Fruit fly (Drosophila melanogaster) whole organism, embryonic: ENCODE results near the gene CG43658.

Source experiments
- Antp ChIP-seq: fragments of 200-800 bp; sonication (Bioruptor generic); optimal IDR thresholded peaks from 3 replicates; lab custom pipeline; 2016; ENCODE audit warnings: missing biosample characterization, missing genetic modification characterization
- CG11247 ChIP-seq: fragments of 200-800 bp; sonication (Bioruptor generic); IDR thresholded peaks from 2 replicates; pipeline ENCODE4 v1.3.6; 2022; ENCODE audit warnings: missing biosample characterization, missing genetic modification characterization
- CG12391 ChIP-seq: fragments of 200-800 bp; sonication (Bioruptor generic); optimal IDR thresholded peaks from 3 replicates; lab custom pipeline; 2018; ENCODE audit warnings: missing biosample characterization, mild to moderate bottlenecking, missing genetic modification characterization, moderate library complexity
- CG14710 ChIP-seq: fragments of 200-800 bp; sonication (Bioruptor generic); optimal IDR thresholded peaks from 3 replicates; lab custom pipeline; 2019; ENCODE audit warnings: missing biosample characterization, mild to moderate bottlenecking, missing genetic modification characterization, moderate library complexity
- CG14860 ChIP-seq: fragments of 200-800 bp; sonication (Bioruptor generic); IDR thresholded peaks from 3 replicates; pipeline ENCODE4 v1.3.6; 2022; ENCODE audit warnings: missing biosample characterization, missing genetic modification characterization; ENCODE audit not compliant: partially characterized antibody
- CG14965 ChIP-seq: fragments of 200-800 bp; sonication (Bioruptor generic); optimal IDR thresholded peaks from 2 replicates; lab custom pipeline; 2016; ENCODE audit warnings: missing biosample characterization, missing genetic modification characterization, borderline replicate concordance
- CG17568 ChIP-seq: fragments of 200-800 bp; sonication (Bioruptor generic); optimal IDR thresholded peaks from 2 replicates; lab custom pipeline; 2018; ENCODE audit warnings: missing biosample characterization, mild to moderate bottlenecking, missing genetic modification characterization, moderate library complexity
- CG1792 ChIP-seq: fragments of 200-800 bp; sonication (Bioruptor generic); optimal IDR thresholded peaks from 2 replicates; lab custom pipeline; 2016; ENCODE audit warnings: missing biosample characterization, missing genetic modification characterization
- CG18262 ChIP-seq: fragments of 200-800 bp; optimal IDR thresholded peaks from 3 replicates; lab custom pipeline; 2019; ENCODE audit warnings: missing biosample characterization, mild to moderate bottlenecking, missing genetic modification characterization, moderate library complexity
- CG2875 ChIP-seq: fragments of 200-800 bp; sonication (Bioruptor generic); optimal IDR thresholded peaks from 2 replicates; lab custom pipeline; 2017; ENCODE audit warnings: missing biosample characterization, mild to moderate bottlenecking, missing genetic modification characterization, missing genetic modification reagents
- CG30403 ChIP-seq: fragments of 200-800 bp; sonication (Bioruptor generic); optimal IDR thresholded peaks from 3 replicates; lab custom pipeline; 2016; ENCODE audit warnings: missing biosample characterization, missing genetic modification characterization
- CG3847 ChIP-seq: fragments of 200-800 bp; sonication (Bioruptor generic); IDR thresholded peaks from 2 replicates; pipeline ENCODE4 v1.3.6; 2022; ENCODE audit warnings: missing biosample characterization, missing genetic modification characterization
- CG4617 ChIP-seq: fragments of 200-800 bp; sonication (Bioruptor generic); optimal IDR thresholded peaks from 3 replicates; lab custom pipeline; 2016; ENCODE audit warnings: missing biosample characterization, missing genetic modification characterization, borderline replicate concordance
- CG7745 ChIP-seq: fragments of 200-800 bp; sonication (Bioruptor generic); optimal IDR thresholded peaks from 2 replicates; lab custom pipeline; 2018; ENCODE audit warnings: missing biosample characterization, mild to moderate bottlenecking, missing genetic modification characterization, moderate library complexity
- CG9727 ChIP-seq: fragments of 200-800 bp; sonication (Bioruptor generic); optimal IDR thresholded peaks from 3 replicates; lab custom pipeline; 2017; ENCODE audit warnings: missing biosample characterization, mild to moderate bottlenecking, missing genetic modification characterization
- Chrac-16 ChIP-seq: fragments of 200-800 bp; sonication (Bioruptor generic); optimal IDR thresholded peaks from 3 replicates; lab custom pipeline; 2016; ENCODE audit warnings: missing biosample characterization, missing genetic modification characterization
- CoRest ChIP-seq: fragments of 200-800 bp; sonication (Bioruptor generic); optimal IDR thresholded peaks from 3 replicates; lab custom pipeline; 2018; ENCODE audit warnings: missing biosample characterization, mild to moderate bottlenecking, missing genetic modification characterization, moderate library complexity
- Ets65A ChIP-seq: fragments of 200-800 bp; sonication (Bioruptor generic); peaks from one replicate; lab custom pipeline; 2016; ENCODE audit warnings: missing biosample characterization, missing genetic modification characterization
- Hr39 ChIP-seq: fragments of >200 bp; optimal IDR thresholded peaks from 2 replicates; lab custom pipeline; 2017
- MTF-1 ChIP-seq: fragments of 200-800 bp; sonication (Bioruptor generic); optimal IDR thresholded peaks from 2 replicates; lab custom pipeline; 2018; ENCODE audit warnings: missing biosample characterization, mild to moderate bottlenecking, missing genetic modification characterization, borderline replicate concordance
- Myb ChIP-seq: fragments of 200-800 bp; sonication (Bioruptor generic); optimal IDR thresholded peaks from 2 replicates; lab custom pipeline; 2016; ENCODE audit warnings: missing biosample characterization, missing genetic modification characterization
- NFAT ChIP-seq: fragments of 200-800 bp; sonication (Bioruptor generic); IDR thresholded peaks from 2 replicates; pipeline ENCODE4 v1.3.6; 2022; ENCODE audit warnings: missing biosample characterization, missing genetic modification characterization
- Opbp ChIP-seq: fragments of 200-800 bp; sonication (Bioruptor generic); IDR thresholded peaks from 3 replicates; pipeline ENCODE4 v1.3.6; 2022; ENCODE audit warnings: missing biosample characterization, missing genetic modification characterization; ENCODE audit not compliant: partially characterized antibody
- PHDP ChIP-seq: fragments of 200-800 bp; sonication (Bioruptor generic); optimal IDR thresholded peaks from 3 replicates; lab custom pipeline; 2018; ENCODE audit warnings: missing biosample characterization, mild to moderate bottlenecking, missing genetic modification characterization, moderate library complexity
- Rfx ChIP-seq: fragments of 200-800 bp; sonication (Bioruptor generic); IDR thresholded peaks from 2 replicates; pipeline ENCODE4 v1.3.6; 2022; ENCODE audit warnings: missing biosample characterization, missing genetic modification characterization
- Vsx1 ChIP-seq: fragments of 200-800 bp; sonication (Bioruptor generic); optimal IDR thresholded peaks from 2 replicates; lab custom pipeline; 2017; ENCODE audit warnings: missing biosample characterization, mild to moderate bottlenecking, missing genetic modification characterization, missing genetic modification reagents
- Xrp1 ChIP-seq: fragments of 200-800 bp; sonication (Bioruptor generic); IDR thresholded peaks from 2 replicates; pipeline ENCODE4 v1.3.6; 2022; ENCODE audit warnings: missing biosample characterization, missing genetic modification characterization
- amos ChIP-seq: fragments of 200-800 bp; sonication (Bioruptor generic); IDR thresholded peaks from 2 replicates; pipeline ENCODE4 v1.3.6; 2022; ENCODE audit warnings: missing biosample characterization, missing genetic modification characterization; ENCODE audit not compliant: partially characterized antibody
- ap ChIP-seq: fragments of 200-800 bp; sonication (Bioruptor generic); IDR thresholded peaks from 2 replicates; pipeline ENCODE4 v1.3.6; 2022; ENCODE audit warnings: missing biosample characterization, missing genetic modification characterization
- ase ChIP-seq: fragments of 200-800 bp; sonication (Bioruptor generic); IDR thresholded peaks from 3 replicates; pipeline ENCODE4 v1.3.6; 2022; ENCODE audit warnings: missing biosample characterization, missing genetic modification characterization
- chn ChIP-seq: fragments of 200-800 bp; sonication (Bioruptor generic); optimal IDR thresholded peaks from 2 replicates; lab custom pipeline; 2016; ENCODE audit warnings: missing biosample characterization, missing genetic modification characterization
- ci ChIP-seq: fragments of 200-800 bp; sonication (Bioruptor generic); IDR thresholded peaks from 3 replicates; pipeline ENCODE4 v1.3.6; 2022; ENCODE audit warnings: missing biosample characterization, missing genetic modification characterization
- dan ChIP-seq: fragments of 200-800 bp; sonication (Bioruptor generic); IDR thresholded peaks from 2 replicates; pipeline ENCODE4 v1.3.6; 2022; ENCODE audit warnings: missing biosample characterization, missing genetic modification characterization
- eyg ChIP-seq: fragments of 200-800 bp; sonication (Bioruptor generic); optimal IDR thresholded peaks from 3 replicates; lab custom pipeline; 2016; ENCODE audit warnings: missing biosample characterization, missing genetic modification characterization
- gro ChIP-seq: fragments of 200-800 bp; sonication (Bioruptor generic); optimal IDR thresholded peaks from 2 replicates; lab custom pipeline; 2016; ENCODE audit warnings: missing biosample characterization, missing genetic modification characterization
- gsb ChIP-seq: fragments of 200-800 bp; sonication (Bioruptor generic); IDR thresholded peaks from 2 replicates; pipeline ENCODE4 v1.3.6; 2022; ENCODE audit warnings: missing biosample characterization, missing genetic modification characterization
- h ChIP-seq: fragments of >200 bp; optimal IDR thresholded peaks from 2 replicates; lab custom pipeline; 2017
- hth ChIP-seq: fragments of >200 bp; optimal IDR thresholded peaks from 2 replicates; lab custom pipeline; 2017; ENCODE audit warnings: inconsistent platforms
- kni ChIP-seq: fragments of 200-800 bp; sonication (Bioruptor generic); optimal IDR thresholded peaks from 3 replicates; lab custom pipeline; 2017; ENCODE audit warnings: mild to moderate bottlenecking, missing biosample characterization, missing genetic modification reagents, missing genetic modification characterization
- lola ChIP-seq, 3 experiments: fragments of >200 bp in 2 of 3; fragments of 200-800 bp in 1 of 3; sonication (Bioruptor generic) in 1 of 3; optimal IDR thresholded peaks; 2 replicates each; lab custom pipeline; 2017 to 2019; ENCODE audit warnings: missing biosample characterization in 3 of 3, missing genetic modification characterization in 3 of 3, mild to moderate bottlenecking in 1 of 3, moderate library complexity in 1 of 3
- lov ChIP-seq, 2 experiments: fragments of 200-800 bp in 1 of 2; fragments of >200 bp in 1 of 2; sonication (Bioruptor generic) in 1 of 2; IDR thresholded peaks in 1 of 2; optimal IDR thresholded peaks in 1 of 2; 2 replicates in 1 of 2; 3 replicates in 1 of 2; pipeline versions ENCODE4 v1.3.6 to Lab custom; 2017 to 2022; ENCODE audit warnings: missing biosample characterization in 1 of 2, missing genetic modification characterization in 1 of 2
- nerfin-1 ChIP-seq: fragments of 200-800 bp; sonication (Bioruptor generic); optimal IDR thresholded peaks from 3 replicates; lab custom pipeline; 2019; ENCODE audit warnings: missing biosample characterization, mild to moderate bottlenecking, missing genetic modification characterization, moderate library complexity
- pan ChIP-seq, 4 experiments: fragments of >200 bp in 3 of 4; fragments of 200-800 bp in 1 of 4; sonication (Bioruptor generic) in 1 of 4; optimal IDR thresholded peaks in 3 of 4; IDR thresholded peaks in 1 of 4; 2 replicates each; pipeline versions ENCODE4 v1.3.6 to Lab custom; 2017 to 2022; ENCODE audit warnings: missing biosample characterization in 2 of 4, missing genetic modification characterization in 2 of 4, mixed read lengths in 1 of 4
- scrt ChIP-seq: fragments of 200-800 bp; sonication (Bioruptor generic); optimal IDR thresholded peaks from 2 replicates; lab custom pipeline; 2018; ENCODE audit warnings: missing biosample characterization, mild to moderate bottlenecking, missing genetic modification characterization, moderate library complexity
- twi ChIP-seq: fragments of 200-800 bp; optimal IDR thresholded peaks from 2 replicates; lab custom pipeline; 2019; ENCODE audit warnings: missing biosample characterization, mild to moderate bottlenecking, missing genetic modification characterization, moderate library complexity
- unpg ChIP-seq: fragments of 200-800 bp; sonication (Bioruptor generic); optimal IDR thresholded peaks from 3 replicates; lab custom pipeline; 2018; ENCODE audit warnings: missing biosample characterization, mild to moderate bottlenecking, missing genetic modification characterization, moderate library complexity
- vvl ChIP-seq: fragments of 200-800 bp; sonication (Bioruptor generic); IDR thresholded peaks from 2 replicates; pipeline ENCODE4 v1.3.6; 2022; ENCODE audit warnings: missing biosample characterization, missing genetic modification characterization
- zf30C ChIP-seq: fragments of 200-800 bp; sonication (Bioruptor generic); optimal IDR thresholded peaks from 3 replicates; lab custom pipeline; 2018; ENCODE audit warnings: missing biosample characterization, mild to moderate bottlenecking, missing genetic modification characterization

The CG43658 gene

dm6 chrX:17534321-17534720, 26.7 kb downstream of the CG43658 start:
- no peak for TF ChIP-seq hth
- TF ChIP-seq Ets65A (GFP tag; lab: Kevin White, UChicago), result peak; percentile 56
- no peak for TF ChIP-seq CG12391 (tag; lab: Kevin White, UChicago)
- TF ChIP-seq Myb (GFP tag; lab: Kevin White, UChicago), result no peak
- TF ChIP-seq amos (GFP tag; lab: Robert Waterston, UW), result no peak
- TF ChIP-seq eyg, result no peak
- no peak for TF ChIP-seq CG4617 (GFP tag; lab: Kevin White, UChicago)
- TF ChIP-seq pan (optimal IDR thresholded peaks at IDR 0.05; lab: Kevin White, UChicago), result no peak
- TF ChIP-seq pan (GFP tag; optimal IDR thresholded peaks at IDR 0.05 in 1 of 2, IDR thresholded peaks at IDR 0.05 in 1 of 2), result no peak
- TF ChIP-seq twi (tag; lab: Kevin White, UChicago), result no peak
- TF ChIP-seq Hr39 (lab: Kevin White, UChicago), result peak; percentile 55

- TF ChIP-seq Chrac-16 (GFP tag; lab: Kevin White, UChicago), result no peak
- TF ChIP-seq ase, result peak; percentile 4; the same call in 1 of the 3 replicates
- TF ChIP-seq h (lab: Kevin White, UChicago), result no peak
- 0 out of 2 replicates have a peak, but pooled peaks have one; percentile 16 for TF ChIP-seq ap
- no peak for TF ChIP-seq chn
- no peak for TF ChIP-seq CG2875 (GFP tag; lab: Kevin White, UChicago)
- TF ChIP-seq CG14965 (GFP tag; lab: Kevin White, UChicago), result peak; percentile 96
- peak; percentile 69 for TF ChIP-seq ci
- no peak for TF ChIP-seq zf30C (GFP tag; lab: Kevin White, UChicago)
- TF ChIP-seq CG3847 (GFP tag; lab: Robert Waterston, UW), result peak; percentile 3
- TF ChIP-seq gsb, result 0 out of 2 replicates have a peak, but pooled peaks have one; percentile 4
- TF ChIP-seq lola (GFP tag; optimal IDR thresholded peaks at IDR 0.05; lab: Kevin White, UChicago), result peak in 1 of 3 experiments; percentile 22
- no peak for TF ChIP-seq scrt (GFP tag; lab: Kevin White, UChicago)
- TF ChIP-seq CG30403 (GFP tag; lab: Kevin White, UChicago), result peak; percentile 33
- TF ChIP-seq CG17568 (GFP tag; lab: Kevin White, UChicago), result no peak
- TF ChIP-seq dan (GFP tag; lab: Robert Waterston, UW), result no peak
- peak; percentile 1 for TF ChIP-seq CG9727 (GFP tag; lab: Kevin White, UChicago)
- TF ChIP-seq vvl (GFP tag; lab: Robert Waterston, UW), result peak; percentile 12; the same call in 1 of the 2 replicates
- TF ChIP-seq Rfx, result peak; percentile 24
- peak; percentile 6 for TF ChIP-seq MTF-1
- no peak for TF ChIP-seq gro
- TF ChIP-seq CG14860 (GFP tag; lab: Robert Waterston, UW), result no peak
- peak; percentile 45; the same call in 1 of the 2 replicates for TF ChIP-seq NFAT (GFP tag; lab: Robert Waterston, UW)
- peak; percentile 15 for TF ChIP-seq CoRest (tag; lab: Kevin White, UChicago)
- TF ChIP-seq Vsx1 (GFP tag; lab: Kevin White, UChicago), result peak; percentile 9
- peak; percentile 30 for TF ChIP-seq CG18262 (tag; lab: Kevin White, UChicago)
- TF ChIP-seq nerfin-1, result no peak
- no peak for TF ChIP-seq kni (GFP tag; lab: Kevin White, UChicago)
- TF ChIP-seq CG7745, result no peak
- TF ChIP-seq Opbp, result no peak
- peak; percentile 9; the same call in 1 of the 2 replicates for TF ChIP-seq Xrp1 (GFP tag; lab: Robert Waterston, UW)
- TF ChIP-seq lov (optimal IDR thresholded peaks at IDR 0.05; lab: Kevin White, UChicago), result no peak
- 0 out of 3 replicates have a peak, but pooled peaks have one; percentile 24 for TF ChIP-seq lov (GFP tag; IDR thresholded peaks at IDR 0.05; lab: Robert Waterston, UW)
- no peak for TF ChIP-seq CG1792
- peak; percentile 11 for TF ChIP-seq CG11247
- no peak for TF ChIP-seq Antp
- TF ChIP-seq Myb (GFP tag; lab: Kevin White, UChicago), result peak; percentile 83
- peak; percentile 30 for TF ChIP-seq PHDP (tag; lab: Kevin White, UChicago)
- TF ChIP-seq CG14710 (tag; lab: Kevin White, UChicago), result peak; percentile 27
- peak; percentile 29 for TF ChIP-seq unpg (GFP tag; lab: Kevin White, UChicago)
Observed at dm6 chrX:17532158-17532557, 28.8 kb downstream of the CG43658 start.
